Worm (Caenorhabditis elegans): ENCODE measurements around the gene D2023.3.
A peak's percentile ranks its signal among the peaks of the same experiment; 100 is the strongest.

The D2023.3 gene

DNA sequence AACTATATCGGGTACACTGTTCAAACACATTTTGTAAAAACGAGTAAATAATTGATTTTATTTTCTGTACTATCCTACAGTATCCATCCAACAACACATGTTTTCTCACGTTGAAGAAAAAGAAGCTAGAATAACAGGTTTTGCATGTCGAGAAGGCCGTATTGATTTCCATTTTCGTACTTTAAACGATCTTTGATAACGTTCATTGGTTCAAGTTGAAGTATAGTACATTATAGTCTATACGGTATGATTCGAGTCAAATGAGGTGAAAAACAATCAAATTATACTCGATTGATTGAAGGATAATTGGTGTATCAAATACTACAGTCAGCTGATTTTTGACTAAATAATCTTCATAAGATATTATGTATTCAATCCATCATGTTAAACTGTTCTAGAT, 11.3 kb downstream of the D2023.3 start:
- TF ChIP-seq sma-3 (GFP tag; optimal IDR thresholded peaks at IDR 0.05), result peak; percentile 9
- no peak for TF ChIP-seq lin-11 (tag; optimal IDR thresholded peaks at IDR 0.05)
- no peak for TF ChIP-seq skn-1 (tag; optimal IDR thresholded peaks at IDR 0.05)
- no peak for TF ChIP-seq mdl-1 (tag; optimal IDR thresholded peaks at IDR 0.05)
- no peak for TF ChIP-seq nhr-237 (tag; optimal IDR thresholded peaks at IDR 0.05)
- TF ChIP-seq nhr-21 (tag; optimal IDR thresholded peaks at IDR 0.05), result peak; percentile 15
- TF ChIP-seq unc-39 (tag; optimal IDR thresholded peaks at IDR 0.05), result no peak
- no peak for TF ChIP-seq peb-1 (tag; optimal IDR thresholded peaks at IDR 0.05)
- peak; percentile 30 for TF ChIP-seq sma-9 (GFP tag; optimal IDR thresholded peaks at IDR 0.05)
- TF ChIP-seq sma-9 (tag; optimal IDR thresholded peaks at IDR 0.05), result no peak
- TF ChIP-seq aly-2 (tag; optimal IDR thresholded peaks at IDR 0.05), result no peak
- no peak for TF ChIP-seq F13H6.1 (tag; optimal IDR thresholded peaks at IDR 0.05)
- TF ChIP-seq nhr-25 (tag; optimal IDR thresholded peaks at IDR 0.05), result peak; percentile 53
- TF ChIP-seq alr-1 (tag; optimal IDR thresholded peaks at IDR 0.05), result no peak
- no peak for TF ChIP-seq ceh-16 (tag; optimal IDR thresholded peaks at IDR 0.05)
- TF ChIP-seq nhr-129 (tag; optimal IDR thresholded peaks at IDR 0.05), result no peak
- peak in 1 of 2 experiments; percentile 1 for TF ChIP-seq lsy-2 (tag; optimal IDR thresholded peaks at IDR 0.05)
- no peak for TF ChIP-seq ztf-4 (tag; optimal IDR thresholded peaks at IDR 0.05)

- no peak for TF ChIP-seq lin-13 (GFP tag; optimal IDR thresholded peaks at IDR 0.05)
- TF ChIP-seq nhr-10 (tag; optimal IDR thresholded peaks at IDR 0.05), result no peak
- peak; percentile 97 for TF ChIP-seq sma-3 (GFP tag; optimal IDR thresholded peaks at IDR 0.05)
- peak; percentile 92 to 93 for TF ChIP-seq mdl-1 (tag; optimal IDR thresholded peaks at IDR 0.05)
- TF ChIP-seq nhr-21 (tag; optimal IDR thresholded peaks at IDR 0.05), result peak; percentile 98
- no peak for TF ChIP-seq mab-5 (tag; optimal IDR thresholded peaks at IDR 0.05)
- TF ChIP-seq sem-4 (tag; optimal IDR thresholded peaks at IDR 0.05), result peak; percentile 82
- peak in 1 of 2 experiments; percentile 51 for TF ChIP-seq lsy-2 (tag; optimal IDR thresholded peaks at IDR 0.05)
- peak; percentile 96 for TF ChIP-seq nhr-25 (tag; optimal IDR thresholded peaks at IDR 0.05)
- peak; percentile 65 for TF ChIP-seq crh-2 (tag; optimal IDR thresholded peaks at IDR 0.05)
- peak; percentile 95 for TF ChIP-seq blmp-1 (tag; optimal IDR thresholded peaks at IDR 0.05; ENCODE audit: insufficient read depth)
- no peak for TF ChIP-seq snpc-4 (tag; optimal IDR thresholded peaks at IDR 0.05)
- TF ChIP-seq aly-2 (tag; optimal IDR thresholded peaks at IDR 0.05), result no peak
- TF ChIP-seq unc-39 (tag; optimal IDR thresholded peaks at IDR 0.05), result no peak
- peak; percentile 82 for TF ChIP-seq Y55F3AM.14 (GFP tag; optimal IDR thresholded peaks at IDR 0.05)
- TF ChIP-seq nhr-129 (tag; optimal IDR thresholded peaks at IDR 0.05), result peak; percentile 14
- no peak for TF ChIP-seq zag-1 (tag; optimal IDR thresholded peaks at IDR 0.05)
- peak; percentile 83 for TF ChIP-seq F13H6.1 (tag; optimal IDR thresholded peaks at IDR 0.05)
- TF ChIP-seq egl-27 (tag; optimal IDR thresholded peaks at IDR 0.05), result peak; percentile 59
- peak; percentile 36 for TF ChIP-seq gmeb-1 (tag; optimal IDR thresholded peaks at IDR 0.05)
- peak; percentile 99 for TF ChIP-seq sma-9 (GFP tag; optimal IDR thresholded peaks at IDR 0.05)
- TF ChIP-seq sma-9 (tag; optimal IDR thresholded peaks at IDR 0.05), result peak; percentile 42
These were observed 12.5 kb downstream of the D2023.3 start for ce11 chrV:11799252-11799822.

ce11 chrV:11798320-11798719, 13.5 kb downstream of the D2023.3 start:
- TF ChIP-seq nhr-11 (tag; optimal IDR thresholded peaks at IDR 0.05), result no peak
- peak; percentile 49 for TF ChIP-seq nhr-129 (tag; optimal IDR thresholded peaks at IDR 0.05)

DNA sequence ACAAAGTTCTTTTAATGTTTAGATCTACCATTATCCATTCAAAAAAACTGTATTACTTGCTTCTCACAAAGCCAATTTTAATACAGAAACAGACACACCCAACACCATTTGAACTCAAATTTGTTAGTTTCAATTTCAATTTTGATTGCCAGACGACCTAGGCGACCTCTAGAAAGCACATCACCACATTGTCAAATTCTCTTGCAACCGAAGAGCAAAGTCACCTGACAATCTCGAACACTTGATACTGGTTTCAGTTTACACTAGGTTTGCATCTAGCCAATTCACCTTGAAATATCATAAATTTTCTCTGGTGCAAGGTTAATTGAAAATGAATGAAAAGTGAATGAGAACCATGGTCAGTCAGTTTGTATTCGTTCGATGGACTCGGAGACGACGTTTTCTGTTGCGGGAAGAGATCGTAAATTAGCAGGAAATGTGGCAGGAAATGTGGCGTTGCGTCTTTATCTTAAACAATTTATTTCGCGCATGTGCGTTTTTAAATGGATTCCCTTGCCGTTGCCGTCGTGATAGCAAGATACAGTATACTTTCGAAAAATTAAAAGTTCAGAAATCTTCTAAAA, 14.5 kb downstream of the D2023.3 start:
- TF ChIP-seq nhr-237 (tag; optimal IDR thresholded peaks at IDR 0.05) (no peak), sma-3 (GFP tag; optimal IDR thresholded peaks at IDR 0.05) (peak; percentile 13), lin-11 (tag; optimal IDR thresholded peaks at IDR 0.05) (no peak), unc-55 (GFP tag; optimal IDR thresholded peaks at IDR 0.05) (no peak), lin-39 (tag; optimal IDR thresholded peaks at IDR 0.05) (no peak), nhr-129 (tag; optimal IDR thresholded peaks at IDR 0.05) (no peak), sem-4 (tag; optimal IDR thresholded peaks at IDR 0.05) (no peak), alr-1 (tag; optimal IDR thresholded peaks at IDR 0.05) (no peak), mab-5 (tag; optimal IDR thresholded peaks at IDR 0.05) (no peak), ztf-1 (GFP tag; conservative IDR thresholded peaks at IDR 0.05) (no peak), blmp-1 (tag; optimal IDR thresholded peaks at IDR 0.05; ENCODE audit: insufficient read depth) (peak; percentile 50), sma-9 (GFP tag; optimal IDR thresholded peaks at IDR 0.05) (peak; percentile 70), sma-9 (tag; optimal IDR thresholded peaks at IDR 0.05) (no peak), nhr-77 (tag; optimal IDR thresholded peaks at IDR 0.05) (no peak), mdl-1 (tag; optimal IDR thresholded peaks at IDR 0.05) (no peak), nhr-6 (tag; optimal IDR thresholded peaks at IDR 0.05) (no peak), peb-1 (tag; optimal IDR thresholded peaks at IDR 0.05) (no peak), ceh-82 (tag; optimal IDR thresholded peaks at IDR 0.05) (no peak), nhr-23 (tag; optimal IDR thresholded peaks at IDR 0.05) (no peak), R02D3.7 (tag; optimal IDR thresholded peaks at IDR 0.05) (no peak), C34F6.9 (tag; optimal IDR thresholded peaks at IDR 0.05) (no peak), ztf-11 (tag; optimal IDR thresholded peaks at IDR 0.05) (no peak), skn-1 (tag; optimal IDR thresholded peaks at IDR 0.05) (no peak), nhr-10 (tag; optimal IDR thresholded peaks at IDR 0.05) (no peak), Y55F3AM.14 (GFP tag; optimal IDR thresholded peaks at IDR 0.05) (no peak), ceh-16 (tag; optimal IDR thresholded peaks at IDR 0.05) (no peak), unc-39 (tag; optimal IDR thresholded peaks at IDR 0.05) (no peak), nhr-12 (tag; optimal IDR thresholded peaks at IDR 0.05) (no peak), lin-13 (GFP tag; optimal IDR thresholded peaks at IDR 0.05) (no peak), aly-2 (tag; optimal IDR thresholded peaks at IDR 0.05) (no peak), ama-1 (optimal IDR thresholded peaks at IDR 0.05) (no peak), nhr-11 (tag; optimal IDR thresholded peaks at IDR 0.05) (no peak), lsy-2 (tag; optimal IDR thresholded peaks at IDR 0.05) (no peak), zag-1 (tag; optimal IDR thresholded peaks at IDR 0.05) (no peak)

Data from whole organism, L2 larva.